Fruit fly (Drosophila melanogaster): ENCODE measurements around the gene CG8188.

- TF ChIP-seq dati (GFP tag; IDR thresholded peaks at IDR 0.05) (no peak), CG4820 (GFP tag; optimal IDR thresholded peaks at IDR 0.05) (no peak), CG6654 (GFP tag; optimal IDR thresholded peaks at IDR 0.05) (no peak), CG7987 (GFP tag; optimal IDR thresholded peaks at IDR 0.05) (no peak), Kr (GFP tag; optimal IDR thresholded peaks at IDR 0.05) (no peak), CG2120 (GFP tag; optimal IDR thresholded peaks at IDR 0.05) (no peak), Hr3 (GFP tag; optimal IDR thresholded peaks at IDR 0.05) (no peak), GATAe (GFP tag; conservative IDR thresholded peaks at IDR 0.05) (no peak), sima (GFP tag; optimal IDR thresholded peaks at IDR 0.05) (no peak), Ravus (GFP tag; IDR thresholded peaks at IDR 0.05) (no peak)
Observed at dm6 chrX:17683506-17683858, 19.3 kb downstream of the CG8188 start.
